Fruit fly (Drosophila melanogaster): ENCODE data around the gene CG32547.

The CG32547 gene

dm6 chrX:18483261-18484218, 4.3 kb upstream of the CG32547 start, which contains the start of gene Hayan (continued):
- TF ChIP-seq sqz (GFP tag; optimal IDR thresholded peaks at IDR 0.05) (peak; percentile 8), jigr1 (GFP tag; IDR thresholded peaks at IDR 0.05) (no peak), CG3281 (GFP tag; optimal IDR thresholded peaks at IDR 0.05) (no peak), Adf1 (GFP tag; IDR thresholded peaks at IDR 0.05) (peak; percentile 23; the same call in 1 of the 2 replicates), Med (GFP tag) (peak; percentile 44), sens (GFP tag) (peak; percentile 51), CG15514 (GFP tag; optimal IDR thresholded peaks at IDR 0.05) (peak; percentile 85), CG17359 (tag; optimal IDR thresholded peaks at IDR 0.05) (peak; percentile 44), row (GFP tag; IDR thresholded peaks at IDR 0.05) (peak; percentile 16; the same call in 1 of the 3 replicates), Bgb (GFP tag; IDR thresholded peaks at IDR 0.05; ENCODE audit: partially characterized antibody) (no peak), CG13287 (GFP tag; IDR thresholded peaks at IDR 0.05; ENCODE audit: partially characterized antibody) (peak; percentile 18; the same call in 1 of the 2 replicates), Hr78 (GFP tag; optimal IDR thresholded peaks at IDR 0.05) (peak in 1 of 2 experiments; percentile 92), Awh (GFP tag; IDR thresholded peaks at IDR 0.05) (0 out of 2 replicates have a peak, but pooled peaks have one; percentile 21), sug (tag; optimal IDR thresholded peaks at IDR 0.05) (peak; percentile 76), CG12769 (tag; optimal IDR thresholded peaks at IDR 0.05) (peak; percentile 15), lbe (GFP tag; optimal IDR thresholded peaks at IDR 0.05) (peak; percentile 9), CG33213 (GFP tag; optimal IDR thresholded peaks at IDR 0.05) (no peak)

dm6 chrX:18482537-18482936, 3.2 kb upstream of the CG32547 start:
- no peak for TF ChIP-seq toy (GFP tag; IDR thresholded peaks at IDR 0.05)
- no peak for TF ChIP-seq CG7271 (tag; optimal IDR thresholded peaks at IDR 0.05)
- no peak for TF ChIP-seq HLHmδ (GFP tag; optimal IDR thresholded peaks at IDR 0.05)
- no peak for TF ChIP-seq Adf1 (GFP tag; IDR thresholded peaks at IDR 0.05)
- TF ChIP-seq zen2 (GFP tag; IDR thresholded peaks at IDR 0.05; ENCODE audit: partially characterized antibody) = no peak
- no peak for TF ChIP-seq prd (optimal IDR thresholded peaks at IDR 0.05)
- no peak for TF ChIP-seq prd (GFP tag; IDR thresholded peaks at IDR 0.05)
- TF ChIP-seq Camta (GFP tag; optimal IDR thresholded peaks at IDR 0.05) = no peak
- TF ChIP-seq CG12155 (GFP tag; optimal IDR thresholded peaks at IDR 0.05) = no peak
- no peak for TF ChIP-seq onecut (GFP tag; IDR thresholded peaks at IDR 0.05)
- no peak for TF ChIP-seq maf-S (GFP tag; optimal IDR thresholded peaks at IDR 0.05)
- no peak for TF ChIP-seq ftz-f1 (GFP tag; optimal IDR thresholded peaks at IDR 0.05)
- no peak for TF ChIP-seq CG2120 (GFP tag; optimal IDR thresholded peaks at IDR 0.05)
- no peak for TF ChIP-seq CG4404 (GFP tag; IDR thresholded peaks at IDR 0.05)
- TF ChIP-seq CG9797 (GFP tag; optimal IDR thresholded peaks at IDR 0.05) = no peak
- TF ChIP-seq CG9817 (tag; optimal IDR thresholded peaks at IDR 0.05) = no peak
- TF ChIP-seq HLH3B (GFP tag; IDR thresholded peaks at IDR 0.05) = no peak
- TF ChIP-seq CG15011 (GFP tag; optimal IDR thresholded peaks at IDR 0.05) = no peak
- no peak for TF ChIP-seq CG30431 (GFP tag; optimal IDR thresholded peaks at IDR 0.05)
- TF ChIP-seq CG9727 (GFP tag; optimal IDR thresholded peaks at IDR 0.05) = no peak
- TF ChIP-seq CG17385 (GFP tag; optimal IDR thresholded peaks at IDR 0.05) = no peak

- TF ChIP-seq CG17385 (GFP tag; optimal IDR thresholded peaks at IDR 0.05) (peak; percentile 8), CG11504 (tag; optimal IDR thresholded peaks at IDR 0.05) (peak; percentile 52), CG8765 (GFP tag; IDR thresholded peaks at IDR 0.05) (no peak), HmgZ (tag; optimal IDR thresholded peaks at IDR 0.05) (peak; percentile 12), toy (GFP tag; IDR thresholded peaks at IDR 0.05) (no peak), Fer1 (GFP tag; optimal IDR thresholded peaks at IDR 0.05) (peak; percentile 61), Oli (tag; optimal IDR thresholded peaks at IDR 0.05) (peak; percentile 17), cwo (GFP tag; optimal IDR thresholded peaks at IDR 0.05) (peak; percentile 46), org-1 (GFP tag; optimal IDR thresholded peaks at IDR 0.05) (peak; percentile 6), prd (optimal IDR thresholded peaks at IDR 0.05) (no peak), prd (GFP tag; IDR thresholded peaks at IDR 0.05) (peak; percentile 30; the same call in 1 of the 3 replicates), gem (tag; optimal IDR thresholded peaks at IDR 0.05) (peak; percentile 36), CG7556 (GFP tag; optimal IDR thresholded peaks at IDR 0.05) (peak; percentile 32), CG12659 (GFP tag; optimal IDR thresholded peaks at IDR 0.05) (peak; percentile 4)
Observed at dm6 chrX:18467881-18468280, 11.4 kb downstream of the CG32547 start.

Data from whole organism, embryonic.